Fruit fly (Drosophila melanogaster) whole organism, embryonic: ENCODE results near the gene CG33932.

Experiments used
- BEAF-32 ChIP-seq: fragments of 200-800 bp; sonication (Bioruptor generic); optimal IDR thresholded peaks from 3 replicates; lab custom pipeline; 2017; ENCODE audit warnings: missing biosample characterization, missing genetic modification characterization, mild to moderate bottlenecking, moderate library complexity, missing genetic modification reagents
- Bteb2 ChIP-seq: fragments of 200-800 bp; sonication (Bioruptor generic); optimal IDR thresholded peaks from 2 replicates; lab custom pipeline; 2016; ENCODE audit warnings: missing biosample characterization, missing genetic modification characterization
- CG1024 ChIP-seq: fragments of 200-800 bp; sonication (Bioruptor generic); IDR thresholded peaks from 2 replicates; pipeline ENCODE4 v1.3.6; 2022; ENCODE audit warnings: missing biosample characterization, missing genetic modification characterization
- CG10543 ChIP-seq: fragments of 200-800 bp; sonication (Bioruptor generic); optimal IDR thresholded peaks from 3 replicates; lab custom pipeline; 2017; ENCODE audit warnings: missing biosample characterization, mild to moderate bottlenecking, missing genetic modification characterization, moderate library complexity
- CG10959 ChIP-seq: fragments of 200-800 bp; sonication (Bioruptor generic); IDR thresholded peaks from 2 replicates; pipeline ENCODE4 v1.3.6; 2022; ENCODE audit warnings: missing biosample characterization, missing genetic modification characterization
- CG11398 ChIP-seq: fragments of 200-800 bp; sonication (Bioruptor generic); optimal IDR thresholded peaks from 2 replicates; lab custom pipeline; 2016; ENCODE audit warnings: missing biosample characterization, missing genetic modification characterization
- CG11456 ChIP-seq: fragments of 200-800 bp; sonication (Bioruptor generic); IDR thresholded peaks from 3 replicates; pipeline ENCODE4 v1.3.6; 2022; ENCODE audit warnings: missing biosample characterization, missing genetic modification characterization
- CG13775 ChIP-seq: fragments of 200-800 bp; sonication (Bioruptor generic); optimal IDR thresholded peaks from 3 replicates; lab custom pipeline; 2017; ENCODE audit warnings: missing biosample characterization, mild to moderate bottlenecking, missing genetic modification characterization
- CG14965 ChIP-seq: fragments of 200-800 bp; sonication (Bioruptor generic); optimal IDR thresholded peaks from 2 replicates; lab custom pipeline; 2016; ENCODE audit warnings: missing biosample characterization, missing genetic modification characterization, borderline replicate concordance
- CG15011 ChIP-seq: fragments of 200-800 bp; sonication (Bioruptor generic); optimal IDR thresholded peaks from 3 replicates; lab custom pipeline; 2018; ENCODE audit warnings: missing biosample characterization, mild to moderate bottlenecking, missing genetic modification characterization
- CG15696 ChIP-seq: fragments of 200-800 bp; sonication (Bioruptor generic); optimal IDR thresholded peaks from 2 replicates; lab custom pipeline; 2019; ENCODE audit warnings: missing biosample characterization, mild to moderate bottlenecking, missing genetic modification characterization, moderate library complexity
- CG17568 ChIP-seq: fragments of 200-800 bp; sonication (Bioruptor generic); optimal IDR thresholded peaks from 2 replicates; lab custom pipeline; 2018; ENCODE audit warnings: missing biosample characterization, mild to moderate bottlenecking, missing genetic modification characterization, moderate library complexity
- CG18764 ChIP-seq: fragments of 200-800 bp; sonication (Bioruptor generic); optimal IDR thresholded peaks from 3 replicates; lab custom pipeline; 2016; ENCODE audit warnings: missing biosample characterization, missing genetic modification characterization
- CG2116 ChIP-seq: fragments of 200-800 bp; sonication (Bioruptor generic); optimal IDR thresholded peaks from 3 replicates; lab custom pipeline; 2018; ENCODE audit warnings: missing biosample characterization, mild to moderate bottlenecking, missing genetic modification characterization
- CG31365 ChIP-seq: fragments of 200-800 bp; sonication (Bioruptor generic); optimal IDR thresholded peaks from 2 replicates; lab custom pipeline; 2018; ENCODE audit warnings: missing biosample characterization, mild to moderate bottlenecking, missing genetic modification characterization
- CG33213 ChIP-seq: fragments of 200-800 bp; sonication (Bioruptor generic); optimal IDR thresholded peaks from 3 replicates; lab custom pipeline; 2016; ENCODE audit warnings: missing biosample characterization, missing genetic modification characterization
- CG34376 ChIP-seq: fragments of 200-800 bp; sonication (Bioruptor generic); optimal IDR thresholded peaks from 2 replicates; lab custom pipeline; 2018; ENCODE audit warnings: missing biosample characterization, mild to moderate bottlenecking, missing genetic modification characterization
- CG5180 ChIP-seq: fragments of 200-800 bp; sonication (Bioruptor generic); optimal IDR thresholded peaks from 3 replicates; lab custom pipeline; 2017; ENCODE audit warnings: missing biosample characterization, missing genetic modification characterization, mild to moderate bottlenecking, moderate library complexity, missing genetic modification reagents
- CG6765 ChIP-seq: fragments of 200-800 bp; sonication (Bioruptor generic); optimal IDR thresholded peaks from 3 replicates; lab custom pipeline; 2017; ENCODE audit warnings: missing biosample characterization, mild to moderate bottlenecking, missing genetic modification characterization
- CG8281 ChIP-seq: fragments of 200-800 bp; sonication (Bioruptor generic); optimal IDR thresholded peaks from 2 replicates; lab custom pipeline; 2018; ENCODE audit warnings: missing biosample characterization, mild to moderate bottlenecking, missing genetic modification characterization, moderate library complexity
- Elba2 ChIP-seq: fragments of 200-800 bp; sonication (Bioruptor generic); optimal IDR thresholded peaks from 3 replicates; lab custom pipeline; 2016; ENCODE audit warnings: missing biosample characterization, missing genetic modification characterization
- Ets65A ChIP-seq: fragments of 200-800 bp; sonication (Bioruptor generic); peaks from one replicate; lab custom pipeline; 2016; ENCODE audit warnings: missing biosample characterization, missing genetic modification characterization
- HHEX ChIP-seq: fragments of 200-800 bp; sonication (Bioruptor generic); optimal IDR thresholded peaks from 3 replicates; lab custom pipeline; 2017; ENCODE audit warnings: missing biosample characterization, mild to moderate bottlenecking, missing genetic modification characterization, missing genetic modification reagents
- HmgD ChIP-seq: fragments of 200-800 bp; sonication (Bioruptor generic); optimal IDR thresholded peaks from 3 replicates; lab custom pipeline; 2016; ENCODE audit warnings: missing biosample characterization, missing genetic modification characterization
- Lhr ChIP-seq: fragments of 200-800 bp; sonication (Bioruptor generic); optimal IDR thresholded peaks from 3 replicates; lab custom pipeline; 2017; ENCODE audit warnings: mild to moderate bottlenecking, missing biosample characterization, missing genetic modification reagents, missing genetic modification characterization
- Lpt ChIP-seq: fragments of >200 bp; optimal IDR thresholded peaks from 2 replicates; lab custom pipeline; 2018; ENCODE audit warnings: missing biosample characterization, missing genetic modification characterization
- MBD-R2 ChIP-seq: fragments of 200-800 bp; sonication (Bioruptor generic); IDR thresholded peaks from 2 replicates; pipeline ENCODE4 v1.3.6; 2022; ENCODE audit warnings: missing biosample characterization, missing genetic modification characterization
- Med ChIP-seq: fragments of 200-800 bp; sonication (Bioruptor generic); peaks from one replicate; lab custom pipeline; 2016; ENCODE audit warnings: missing biosample characterization, missing genetic modification characterization, mild to moderate bottlenecking, inconsistent platforms, moderate library complexity
- Meics ChIP-seq: fragments of 200-800 bp; sonication (Bioruptor generic); optimal IDR thresholded peaks from 2 replicates; lab custom pipeline; 2017; ENCODE audit warnings: missing biosample characterization, mild to moderate bottlenecking, missing genetic modification characterization
- Myb ChIP-seq: fragments of 200-800 bp; sonication (Bioruptor generic); optimal IDR thresholded peaks from 2 replicates; lab custom pipeline; 2016; ENCODE audit warnings: missing biosample characterization, missing genetic modification characterization
- Neu2 ChIP-seq: fragments of 200-800 bp; sonication (Bioruptor generic); optimal IDR thresholded peaks from 3 replicates; lab custom pipeline; 2016; ENCODE audit warnings: missing biosample characterization, missing genetic modification characterization, borderline replicate concordance
- Poxn ChIP-seq: fragments of 200-800 bp; sonication (Bioruptor generic); IDR thresholded peaks from 2 replicates; pipeline ENCODE4 v1.3.6; 2022; ENCODE audit warnings: missing biosample characterization, missing genetic modification characterization
- abd-A ChIP-seq: fragments of 200-800 bp; sonication (Bioruptor generic); optimal IDR thresholded peaks from 3 replicates; lab custom pipeline; 2019; ENCODE audit warnings: missing biosample characterization, mild to moderate bottlenecking, missing genetic modification characterization, moderate library complexity
- ato ChIP-seq: fragments of 200-800 bp; sonication (Bioruptor generic); IDR thresholded peaks from 2 replicates; pipeline ENCODE4 v1.3.6; 2022; ENCODE audit warnings: missing biosample characterization, missing genetic modification characterization; ENCODE audit not compliant: partially characterized antibody
- bcd ChIP-seq: fragments of 200-800 bp; sonication (Bioruptor generic); optimal IDR thresholded peaks from 2 replicates; lab custom pipeline; 2017; ENCODE audit warnings: missing biosample characterization, mild to moderate bottlenecking, missing genetic modification characterization
- bigmax ChIP-seq: fragments of 200-800 bp; sonication (Bioruptor generic); optimal IDR thresholded peaks from 2 replicates; lab custom pipeline; 2018; ENCODE audit warnings: missing biosample characterization, mild to moderate bottlenecking, missing genetic modification characterization
- crol ChIP-seq: fragments of 200-800 bp; sonication (Bioruptor generic); IDR thresholded peaks from 2 replicates; pipeline ENCODE4 v1.3.6; 2022; ENCODE audit warnings: missing biosample characterization, missing genetic modification characterization
- eyg ChIP-seq: fragments of 200-800 bp; sonication (Bioruptor generic); optimal IDR thresholded peaks from 3 replicates; lab custom pipeline; 2016; ENCODE audit warnings: missing biosample characterization, missing genetic modification characterization
- gcm2 ChIP-seq: fragments of 200-800 bp; sonication (Bioruptor generic); optimal IDR thresholded peaks from 2 replicates; lab custom pipeline; 2016; ENCODE audit warnings: missing biosample characterization, missing genetic modification characterization
- kay ChIP-seq: fragments of 200-800 bp; sonication (Bioruptor generic); optimal IDR thresholded peaks from 2 replicates; lab custom pipeline; 2016; ENCODE audit warnings: missing biosample characterization, missing genetic modification characterization
- nau ChIP-seq: fragments of 200-800 bp; sonication (Bioruptor generic); optimal IDR thresholded peaks from 3 replicates; lab custom pipeline; 2017; ENCODE audit warnings: missing biosample characterization, mild to moderate bottlenecking, missing genetic modification characterization, missing genetic modification reagents
- nerfin-2 ChIP-seq: fragments of 200-800 bp; sonication (Bioruptor generic); IDR thresholded peaks from 2 replicates; pipeline ENCODE4 v1.3.6; 2022; ENCODE audit warnings: missing biosample characterization, missing genetic modification characterization; ENCODE audit not compliant: partially characterized antibody
- prd ChIP-seq, 3 experiments: fragments of >200 bp in 2 of 3; fragments of 200-800 bp in 1 of 3; sonication (Bioruptor generic) in 1 of 3; optimal IDR thresholded peaks in 2 of 3; IDR thresholded peaks in 1 of 3; 2 replicates in 2 of 3; 3 replicates in 1 of 3; pipeline versions ENCODE4 v1.3.6 to Lab custom; 2017 to 2022; ENCODE audit warnings: missing biosample characterization in 1 of 3, missing genetic modification characterization in 1 of 3
- seq ChIP-seq: fragments of 200-800 bp; sonication (Bioruptor generic); IDR thresholded peaks from 2 replicates; pipeline ENCODE4 v1.3.6; 2022; ENCODE audit warnings: missing biosample characterization, missing genetic modification characterization
- slou ChIP-seq: fragments of 200-800 bp; sonication (Bioruptor generic); optimal IDR thresholded peaks from 3 replicates; lab custom pipeline; 2016; ENCODE audit warnings: missing biosample characterization, missing genetic modification characterization
- sr ChIP-seq: fragments of 200-800 bp; sonication (Bioruptor generic); IDR thresholded peaks from 3 replicates; pipeline ENCODE4 v1.3.6; 2022; ENCODE audit warnings: missing biosample characterization, missing genetic modification characterization
- unc-4 ChIP-seq: fragments of 200-800 bp; sonication (Bioruptor generic); IDR thresholded peaks from 2 replicates; pipeline ENCODE4 v1.3.6; 2022; ENCODE audit warnings: missing biosample characterization, missing genetic modification characterization; ENCODE audit not compliant: partially characterized antibody
- usp ChIP-seq: fragments of >200 bp; optimal IDR thresholded peaks from 2 replicates; lab custom pipeline; 2017; ENCODE audit warnings: missing biosample characterization, missing genetic modification characterization
- yki ChIP-seq: fragments of >200 bp; optimal IDR thresholded peaks from 3 replicates; lab custom pipeline; 2018
- zfh1 ChIP-seq: fragments of 200-800 bp; sonication (Bioruptor generic); IDR thresholded peaks from 3 replicates; pipeline ENCODE4 v1.3.6; 2022; ENCODE audit warnings: missing biosample characterization, missing genetic modification characterization

Gene CG33932

dm6 chrX:19744003-19744488 lies at the start of gene CG33932, which contains the start of the genes CG18809, COX6B and Rpp20 (continued):
- TF ChIP-seq Med (GFP tag; lab: Kevin White, UChicago) (peak; percentile 96), HmgD (GFP tag; lab: Kevin White, UChicago) (peak; percentile 93), bcd (GFP tag; lab: Kevin White, UChicago) (peak; percentile 74), CG14965 (no peak), HHEX (GFP tag; lab: Kevin White, UChicago) (peak; percentile 54), CG5180 (GFP tag; lab: Kevin White, UChicago) (no peak), CG15011 (no peak), Ets65A (GFP tag; lab: Kevin White, UChicago) (peak; percentile 98), Lpt (GFP tag; lab: Kevin White, UChicago) (no peak), CG11456 (GFP tag; lab: Robert Waterston, UW) (peak; percentile 75; the same call in 1 of the 3 replicates), CG2116 (GFP tag; lab: Kevin White, UChicago) (peak; percentile 66), CG31365 (tag; lab: Kevin White, UChicago) (no peak), CG15696 (tag; lab: Kevin White, UChicago) (no peak), usp (GFP tag; lab: Kevin White, UChicago) (no peak), kay (GFP tag; lab: Kevin White, UChicago) (peak; percentile 12), bigmax (GFP tag; lab: Kevin White, UChicago) (peak; percentile 49), abd-A (tag; lab: Kevin White, UChicago) (no peak), Bteb2 (peak; percentile 58), Neu2 (peak; percentile 10), CG6765 (GFP tag; lab: Kevin White, UChicago) (peak; percentile 51), CG33213 (GFP tag; lab: Kevin White, UChicago) (peak; percentile 80), BEAF-32 (GFP tag; lab: Kevin White, UChicago) (peak; percentile 99), unc-4 (GFP tag; lab: Robert Waterston, UW) (peak; percentile 91), gcm2 (GFP tag; lab: Kevin White, UChicago) (no peak), sr (no peak), nau (GFP tag; lab: Kevin White, UChicago) (no peak), CG17568 (GFP tag; lab: Kevin White, UChicago) (no peak), CG8281 (tag; lab: Kevin White, UChicago) (no peak), Meics (GFP tag; lab: Kevin White, UChicago) (peak; percentile 71), CG18764 (GFP tag; lab: Kevin White, UChicago) (no peak), eyg (peak; percentile 43), CG10543 (GFP tag; lab: Kevin White, UChicago) (peak; percentile 58), nerfin-2 (GFP tag; lab: Robert Waterston, UW) (peak; percentile 90), CG10959 (GFP tag; lab: Robert Waterston, UW) (no peak), CG1024 (peak; percentile 25; the same call in 1 of the 2 replicates), crol (GFP tag; lab: Robert Waterston, UW) (no peak), slou (GFP tag; lab: Kevin White, UChicago) (no peak), ato (GFP tag; lab: Robert Waterston, UW) (peak; percentile 93), CG13775 (GFP tag; lab: Kevin White, UChicago) (peak; percentile 59), MBD-R2 (peak; percentile 95), Myb (GFP tag; lab: Kevin White, UChicago) (peak; percentile 78), Poxn (GFP tag; lab: Robert Waterston, UW) (no peak), prd (optimal IDR thresholded peaks at IDR 0.05; lab: Kevin White, UChicago) (no peak), prd (GFP tag; IDR thresholded peaks at IDR 0.05; lab: Robert Waterston, UW) (peak; percentile 40; the same call in 1 of the 3 replicates), Lhr (GFP tag; lab: Kevin White, UChicago) (peak; percentile 74), Elba2 (no peak), seq (GFP tag; lab: Robert Waterston, UW) (no peak), zfh1 (peak; percentile 66; the same call in 2 of the 3 replicates), CG11398 (peak; percentile 59), CG34376 (GFP tag; lab: Kevin White, UChicago) (peak; percentile 59), yki (no peak)
